Worm (Caenorhabditis elegans) whole organism, mixed stage, embryonic: ENCODE data around the gene dyf-13.

Experiments used
- blmp-1 ChIP-seq: fragments of 150-350 bp; optimal IDR thresholded peaks from 2 replicates; lab custom pipeline; 2014; ENCODE audit warnings: missing biosample characterization, missing genetic modification characterization
- drap-1 ChIP-seq: fragments of 200-800 bp; sonication (Bioruptor generic); optimal IDR thresholded peaks from 3 replicates; lab custom pipeline; 2018; ENCODE audit warnings: mild to moderate bottlenecking, missing genetic modification characterization, missing compliant biosample characterization
- elt-1 ChIP-seq: sonication (generic microtip); optimal IDR thresholded peaks from 2 replicates; lab custom pipeline; 2017; ENCODE audit warnings: missing genetic modification characterization, mild to moderate bottlenecking, missing compliant biosample characterization, antibody characterized with exemption, moderate library complexity, borderline replicate concordance; ENCODE audit not compliant: insufficient read depth
- lin-13 ChIP-seq: fragments of 150-350 bp; optimal IDR thresholded peaks from 2 replicates; lab custom pipeline; 2014; ENCODE audit warnings: missing biosample characterization, missing genetic modification characterization
- mab-5 ChIP-seq: fragments of 150-350 bp; optimal IDR thresholded peaks from 2 replicates; lab custom pipeline; 2014; ENCODE audit warnings: missing biosample characterization, missing genetic modification characterization
- mep-1 ChIP-seq: fragments of 150-350 bp; optimal IDR thresholded peaks from 2 replicates; lab custom pipeline; 2017; ENCODE audit warnings: missing biosample characterization, missing genetic modification reagents, missing genetic modification characterization, inconsistent platforms
- snpc-4 ChIP-seq: fragments of 150-350 bp; optimal IDR thresholded peaks from 2 replicates; lab custom pipeline; 2014; ENCODE audit warnings: missing biosample characterization, missing genetic modification characterization

DNA sequence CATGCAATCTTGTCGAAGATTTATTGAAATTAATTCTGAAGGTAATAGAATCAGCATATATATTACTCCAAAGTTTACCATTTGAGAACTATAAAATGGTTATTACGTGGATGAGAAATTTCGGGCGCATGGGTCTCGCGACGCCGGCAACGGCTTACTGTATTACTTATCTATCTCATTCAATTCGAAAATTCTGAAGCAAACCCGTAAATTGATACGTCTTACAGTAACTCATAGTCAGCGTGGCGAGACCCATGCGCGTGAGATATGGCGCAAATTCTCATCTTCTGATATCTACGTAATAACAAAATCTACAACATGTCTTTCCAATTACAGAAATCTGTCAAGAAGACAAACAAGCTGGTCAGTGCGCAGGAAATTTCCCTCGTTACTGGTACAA is 51.6 kb downstream of the dyf-13 start:
- no peak for TF ChIP-seq blmp-1 (tag; lab: Kevin White, UChicago)
- TF ChIP-seq drap-1 (GFP tag; lab: Kevin White, UChicago), result no peak
- no peak for TF ChIP-seq mep-1 (tag; lab: Kevin White, UChicago)
- TF ChIP-seq mab-5 (tag; lab: Kevin White, UChicago), result no peak
- no peak for TF ChIP-seq elt-1 (tag; lab: Kevin White, UChicago)
- TF ChIP-seq snpc-4 (tag; lab: Kevin White, UChicago), result no peak
- no peak for TF ChIP-seq lin-13 (tag; lab: Kevin White, UChicago)
